Fruit fly (Drosophila melanogaster) whole organism, wandering third instar larva: Measurements from ENCODE around the gene CG7631.
A peak's percentile ranks its signal among the peaks of the same experiment; 100 is the strongest.
"Not testable (repeated sequence)": the region's sequence is repeated elsewhere in the genome, so short reads cannot be mapped to it uniquely, and the experiment has no call there.

Experiments
- CrebA ChIP-seq: fragments of 200-800 bp; sonication (Bioruptor generic); optimal IDR thresholded peaks from 2 replicates; lab custom pipeline; 2016; ENCODE audit warnings: missing biosample characterization, mild to moderate bottlenecking, missing genetic modification characterization, borderline replicate concordance
- Dfd ChIP-seq: fragments of >200 bp; optimal IDR thresholded peaks from 2 replicates; lab custom pipeline; 2017; ENCODE audit warnings: missing biosample characterization, missing genetic modification characterization
- Dif ChIP-seq: fragments of 200-275, 200-300 bp; sonication (Bioruptor generic); optimal IDR thresholded peaks from 2 replicates; lab custom pipeline; 2018; ENCODE audit warnings: missing biosample characterization, missing genetic modification characterization; ENCODE audit not compliant: partially characterized antibody
- GATAd ChIP-seq: sonication (Bioruptor generic); optimal IDR thresholded peaks from 2 replicates; lab custom pipeline; 2016; ENCODE audit warnings: missing biosample characterization, missing genetic modification characterization
- Hnf4 ChIP-seq: fragments of 200-800 bp; sonication (Bioruptor generic); optimal IDR thresholded peaks from 2 replicates; lab custom pipeline; 2016; ENCODE audit warnings: missing biosample characterization, mild to moderate bottlenecking, missing genetic modification characterization
- Hr83 ChIP-seq: fragments of 200-300 bp; sonication (Bioruptor generic); optimal IDR thresholded peaks from 2 replicates; lab custom pipeline; 2016; ENCODE audit warnings: missing biosample characterization, mild to moderate bottlenecking, missing genetic modification characterization, moderate library complexity; ENCODE audit not compliant: poor library complexity, severe bottlenecking
- Myc ChIP-seq: fragments of >200 bp; optimal IDR thresholded peaks from 2 replicates; lab custom pipeline; 2017
- N ChIP-seq: fragments of >200 bp; optimal IDR thresholded peaks from 2 replicates; lab custom pipeline; 2018; ENCODE audit warnings: missing biosample characterization, missing external identifiers, missing genetic modification characterization
- OdsH ChIP-seq: fragments of 200-800 bp; sonication (Bioruptor generic); optimal IDR thresholded peaks from 2 replicates; lab custom pipeline; 2016; ENCODE audit warnings: missing biosample characterization, mild to moderate bottlenecking, missing genetic modification characterization
- Rel ChIP-seq, 2 experiments: fragments of 200-800 bp; sonication (Bioruptor generic) in 1 of 2; optimal IDR thresholded peaks; 2 replicates in 1 of 2; 3 replicates in 1 of 2; lab custom pipeline; 2016 to 2019; ENCODE audit warnings: mild to moderate bottlenecking in 2 of 2, missing biosample characterization in 2 of 2, missing genetic modification characterization in 2 of 2, moderate library complexity in 1 of 2
- Sp1 ChIP-seq: fragments of 200-800 bp; sonication (Bioruptor generic); optimal IDR thresholded peaks from 3 replicates; lab custom pipeline; 2019; ENCODE audit warnings: missing biosample characterization, mild to moderate bottlenecking, missing genetic modification characterization, moderate library complexity
- Vsx2 ChIP-seq: fragments of 200-300, 225-300 bp; sonication (Bioruptor generic); optimal IDR thresholded peaks from 2 replicates; lab custom pipeline; 2018; ENCODE audit warnings: missing biosample characterization, missing genetic modification characterization; ENCODE audit not compliant: partially characterized antibody
- dl ChIP-seq, 2 experiments: fragments of 175-275, 200-275 bp in 1 of 2; fragments of 200-275 bp in 1 of 2; sonication (Bioruptor generic); optimal IDR thresholded peaks; lab custom pipeline; 2018; ENCODE audit warnings: mild to moderate bottlenecking in 2 of 2, missing biosample characterization in 2 of 2, missing genetic modification characterization in 2 of 2, moderate library complexity in 2 of 2; ENCODE audit not compliant: partially characterized antibody in 2 of 2, insufficient read depth in 1 of 2
- foxo ChIP-seq, 2 experiments: fragments of 200-800 bp; sonication (Bioruptor generic); optimal IDR thresholded peaks; 2 replicates in 1 of 2; 3 replicates in 1 of 2; lab custom pipeline; 2016 to 2017; ENCODE audit warnings: missing biosample characterization in 2 of 2, missing genetic modification characterization in 2 of 2
- fru ChIP-seq: fragments of 200-800 bp; sonication (Bioruptor generic); optimal IDR thresholded peaks from 3 replicates; lab custom pipeline; 2016; ENCODE audit warnings: missing biosample characterization, mild to moderate bottlenecking, missing genetic modification characterization
- h ChIP-seq: fragments of 200-800 bp; sonication (Bioruptor generic); optimal IDR thresholded peaks from 3 replicates; lab custom pipeline; 2016; ENCODE audit warnings: missing biosample characterization, mild to moderate bottlenecking, missing genetic modification characterization
- lola ChIP-seq: fragments of >200 bp; optimal IDR thresholded peaks from 2 replicates; lab custom pipeline; 2017; ENCODE audit warnings: missing biosample characterization, missing genetic modification characterization
- psq ChIP-seq: fragments of 200-800 bp; sonication (Bioruptor generic); optimal IDR thresholded peaks from 3 replicates; lab custom pipeline; 2017; ENCODE audit warnings: missing biosample characterization, mild to moderate bottlenecking, missing genetic modification characterization, moderate library complexity
- rgr ChIP-seq: fragments of 200-800 bp; sonication (Bioruptor generic); optimal IDR thresholded peaks from 3 replicates; lab custom pipeline; 2016; ENCODE audit warnings: missing biosample characterization, mild to moderate bottlenecking, missing genetic modification characterization
- tai ChIP-seq: sonication (Bioruptor generic); optimal IDR thresholded peaks from 2 replicates; lab custom pipeline; 2016; ENCODE audit warnings: missing biosample characterization, missing genetic modification characterization
- usp ChIP-seq: fragments of >200 bp; optimal IDR thresholded peaks from 2 replicates; lab custom pipeline; 2017; ENCODE audit warnings: missing biosample characterization, missing genetic modification characterization

The CG7631 gene

dm6 chr2L:15629596-15630168 lies 1.2 kb downstream of the CG7631 start, which contains the start of gene CG18480 (continued):
- TF ChIP-seq CrebA (GFP tag; lab: Kevin White, UChicago): no peak
- no peak for TF ChIP-seq N (GFP tag; lab: Kevin White, UChicago)
- peak; percentile 35 for TF ChIP-seq Hr83
- TF ChIP-seq lola (GFP tag; lab: Kevin White, UChicago): no peak
- no peak for TF ChIP-seq Dif (GFP tag; lab: Kevin White, UChicago)
- TF ChIP-seq Dfd (GFP tag; lab: Kevin White, UChicago): no peak
- TF ChIP-seq GATAd (GFP tag; lab: Kevin White, UChicago): no peak

- TF ChIP-seq tai (GFP tag; lab: Kevin White, UChicago): no peak
- no peak for TF ChIP-seq Hnf4 (GFP tag; lab: Kevin White, UChicago)
- TF ChIP-seq N (GFP tag; lab: Kevin White, UChicago): no peak
- no peak for TF ChIP-seq rgr (GFP tag; lab: Kevin White, UChicago)
These were observed 13.2 kb downstream of the CG7631 start for dm6 chr2L:15641668-15642067.

DNA sequence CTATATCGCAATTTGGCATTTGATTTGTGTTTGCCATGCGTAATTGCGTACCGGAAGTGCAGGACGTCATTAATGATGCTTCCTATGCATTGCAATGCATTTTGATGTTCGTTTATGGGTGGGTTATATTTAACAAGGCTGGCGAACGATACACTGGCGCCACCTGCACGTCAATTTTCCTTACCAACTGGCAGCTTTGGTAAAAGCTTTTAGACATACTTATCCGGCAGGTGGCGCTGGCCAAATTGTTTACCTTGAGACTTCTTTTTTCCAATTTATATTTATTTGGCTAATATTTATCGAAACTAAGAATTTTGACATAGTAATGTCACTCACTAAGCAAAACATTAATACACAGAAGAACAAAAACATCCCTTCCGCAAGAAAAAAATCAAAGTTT lies 15.3 kb downstream of the CG7631 start:
- TF ChIP-seq Hr83 (peak; percentile 65), h (GFP tag; lab: Kevin White, UChicago) (no peak), Myc (lab: Kevin White, UChicago) (peak; percentile 3)

- TF ChIP-seq OdsH (GFP tag; lab: Kevin White, UChicago); dl (GFP tag; optimal IDR thresholded peaks at IDR 0.05; lab: Kevin White, UChicago; ENCODE audit: insufficient read depth in 1 of 2, partially characterized antibody in 2 of 2); Sp1: not testable (repeated sequence)
These were observed 30.9 kb downstream of the CG7631 start, which contains the start of gene CG44141 for dm6 chr2L:15659374-15659773. CG44141 (minus strand) TSS chr2L:15659474.

dm6 chr2L:15660741-15661140 lies 32.3 kb downstream of the CG7631 start, which contains the start of gene CG18477:
CG18477 (plus strand) TSS chr2L:15661041.
- not testable (repeated sequence) for TF ChIP-seq foxo (GFP tag; optimal IDR thresholded peaks at IDR 0.05; lab: Kevin White, UChicago); fru; Dif (GFP tag; lab: Kevin White, UChicago)
- TF ChIP-seq, all 38 proteins: peak for 0; not testable (repeated sequence) for 38

DNA sequence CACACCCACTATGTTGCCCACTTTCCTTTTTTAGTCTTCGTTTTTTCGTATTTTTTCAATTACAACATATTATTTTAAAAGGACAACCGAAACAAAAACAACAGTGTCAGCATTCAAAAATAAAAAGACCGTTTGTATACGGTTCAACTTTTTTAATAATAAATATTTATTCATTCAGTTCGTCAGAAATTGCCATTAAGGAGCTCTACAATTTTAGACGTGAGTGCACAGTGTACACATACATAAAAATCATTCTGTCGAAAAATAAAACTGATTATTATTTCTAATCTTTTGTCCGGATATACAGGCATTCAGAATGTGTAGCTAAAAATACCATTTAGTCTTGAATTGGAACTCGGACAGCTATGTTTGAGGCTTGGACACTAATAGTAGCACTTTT lies 41.4 kb downstream of the CG7631 start, which contains the start of gene CG18478:
Gene CG18478, plus strand, starts transcription at position 301 of the 400 bp plus-strand sequence.
- TF ChIP-seq foxo (GFP tag; optimal IDR thresholded peaks at IDR 0.05; lab: Kevin White, UChicago); Vsx2; usp (GFP tag; lab: Kevin White, UChicago): not testable (repeated sequence)

DNA sequence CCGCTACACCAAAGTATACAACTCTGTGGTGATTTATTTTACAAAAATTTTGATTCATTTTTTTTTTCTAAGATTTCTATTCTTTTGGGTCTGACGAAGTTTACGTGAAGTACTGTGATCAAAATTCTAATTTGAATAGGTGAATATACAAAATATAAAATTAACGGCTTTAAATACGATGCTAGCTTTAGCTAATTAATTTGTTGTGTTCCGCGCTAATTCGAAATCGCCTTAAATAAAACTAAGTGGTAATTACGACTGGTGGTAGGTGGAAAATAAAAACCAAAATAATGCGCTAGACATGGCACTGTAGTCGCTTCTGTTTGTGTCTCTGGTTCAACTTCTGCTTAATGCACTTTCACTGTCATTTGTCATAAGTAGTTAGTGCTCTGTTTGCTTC lies 47.5 kb downstream of the CG7631 start, which contains the start of gene CG43923:
Gene CG43923, minus strand, starts transcription at position 101 of the 400 bp plus-strand sequence.
- TF ChIP-seq h (GFP tag; lab: Kevin White, UChicago); psq; Rel (GFP tag; optimal IDR thresholded peaks at IDR 0.05; lab: Kevin White, UChicago); Rel (tag; optimal IDR thresholded peaks at IDR 0.05; lab: Kevin White, UChicago): not testable (repeated sequence)
